Worm (Caenorhabditis elegans) whole organism, L3 larva: ENCODE data around the gene ogt-1.

ENCODE experiments used
- ZK546.5 ChIP-seq: sonication (generic microtip); optimal IDR thresholded peaks from 2 replicates; lab custom pipeline; 2017; ENCODE audit warnings: missing biosample characterization, missing genetic modification characterization
- daf-12 ChIP-seq: fragments of 150-350 bp; optimal IDR thresholded peaks from 2 replicates; lab custom pipeline; 2014; ENCODE audit warnings: missing biosample characterization, missing genetic modification reagents, missing genetic modification characterization
- elt-2 ChIP-seq: sonication (generic microtip); optimal IDR thresholded peaks from 2 replicates; lab custom pipeline; 2016; ENCODE audit warnings: missing genetic modification reagents, mild to moderate bottlenecking, missing genetic modification characterization, missing compliant biosample characterization
- elt-3 ChIP-seq, 3 experiments: fragments of 150-350 bp in 1 of 3; sonication (generic microtip) in 2 of 3; optimal IDR thresholded peaks; 2 replicates in 2 of 3; 4 replicates in 1 of 3; lab custom pipeline; 2014 to 2017; ENCODE audit warnings: missing biosample characterization in 3 of 3, missing genetic modification characterization in 3 of 3
- lin-15B ChIP-seq: fragments of 150-350 bp; optimal IDR thresholded peaks from 2 replicates; lab custom pipeline; 2014; ENCODE audit warnings: missing biosample characterization, missing genetic modification characterization
- mml-1 ChIP-seq: fragments of 150-350 bp; sonication (generic microtip); optimal IDR thresholded peaks from 3 replicates; lab custom pipeline; 2014; ENCODE audit warnings: missing biosample characterization, missing genetic modification characterization
- unc-62 ChIP-seq: fragments of 150-350 bp; sonication (generic microtip); optimal IDR thresholded peaks from 4 replicates; lab custom pipeline; 2014; ENCODE audit warnings: missing biosample characterization, missing genetic modification reagents, missing genetic modification characterization

ce11 chrIII:7114952-7115488 lies 38.6 kb downstream of the ogt-1 start, which contains the start of gene nhr-10:
- no peak for TF ChIP-seq unc-62 (GFP tag; lab: Kevin White, UChicago)
- TF ChIP-seq ZK546.5 (tag; lab: Kevin White, UChicago) = no peak
- no peak for TF ChIP-seq lin-15B (tag; lab: Kevin White, UChicago)
- TF ChIP-seq daf-12 (tag; lab: Kevin White, UChicago) = no peak
- TF ChIP-seq elt-3 (tag; optimal IDR thresholded peaks at IDR 0.05; lab: Kevin White, UChicago) = no peak
- no peak for TF ChIP-seq elt-2 (tag; lab: Kevin White, UChicago)
- TF ChIP-seq mml-1 (tag; lab: Kevin White, UChicago) = no peak
